Worm (Caenorhabditis elegans) whole organism, late embryonic: ENCODE measurements around the gene C09F5.3.

Experiments
- ama-1 ChIP-seq: fragments of 150-350 bp; optimal IDR thresholded peaks from 2 replicates; lab custom pipeline; 2014
- ceh-14 ChIP-seq: sonication (generic microtip); optimal IDR thresholded peaks from 2 replicates; lab custom pipeline; 2016; ENCODE audit warnings: missing genotype, missing genetic modification characterization, missing compliant biosample characterization
- ceh-24 ChIP-seq: sonication (generic microtip); optimal IDR thresholded peaks from 2 replicates; lab custom pipeline; 2016; ENCODE audit warnings: mild to moderate bottlenecking, missing genetic modification characterization, missing compliant biosample characterization
- ceh-45 ChIP-seq: fragments of 200-800 bp; sonication (Bioruptor generic); IDR thresholded peaks from 2 replicates; pipeline ENCODE4 v1.3.6; 2022; ENCODE audit warnings: missing genetic modification reagents, missing genetic modification characterization, missing compliant biosample characterization
- elt-4 ChIP-seq: sonication (generic microtip); optimal IDR thresholded peaks from 2 replicates; lab custom pipeline; 2016; ENCODE audit warnings: missing genetic modification characterization, missing compliant biosample characterization
- nfya-1 ChIP-seq: sonication (generic microtip); optimal IDR thresholded peaks from 2 replicates; lab custom pipeline; 2017; ENCODE audit warnings: missing genetic modification characterization, mild to moderate bottlenecking, missing compliant biosample characterization, antibody characterized with exemption, moderate library complexity
- nhr-11 ChIP-seq: fragments of 150-350 bp; optimal IDR thresholded peaks from 2 replicates; lab custom pipeline; 2014; ENCODE audit warnings: missing biosample characterization, missing genetic modification characterization
- pag-3 ChIP-seq: sonication (generic microtip); optimal IDR thresholded peaks from 2 replicates; lab custom pipeline; 2016; ENCODE audit warnings: missing compliant biosample characterization, missing genetic modification characterization, borderline replicate concordance
- pqm-1 ChIP-seq: sonication (generic microtip); optimal IDR thresholded peaks from 2 replicates; lab custom pipeline; 2016; ENCODE audit warnings: missing genetic modification characterization, missing compliant biosample characterization
- ref-2 ChIP-seq: sonication (generic microtip); optimal IDR thresholded peaks from 2 replicates; lab custom pipeline; 2016; ENCODE audit warnings: missing genetic modification characterization, missing compliant biosample characterization
- sox-2 ChIP-seq: fragments of 200-800 bp; sonication (Bioruptor generic); IDR thresholded peaks from 2 replicates; pipeline ENCODE4 v1.3.6; 2022; ENCODE audit warnings: missing genetic modification reagents, missing genetic modification characterization, missing compliant biosample characterization
- sox-4 ChIP-seq: sonication (generic microtip); optimal IDR thresholded peaks from 2 replicates; lab custom pipeline; 2017; ENCODE audit warnings: mild to moderate bottlenecking, missing genetic modification characterization, inconsistent platforms, missing compliant biosample characterization
- tbx-2 ChIP-seq: sonication (generic microtip); optimal IDR thresholded peaks from 2 replicates; lab custom pipeline; 2016; ENCODE audit warnings: missing genetic modification characterization, missing compliant biosample characterization
- unc-3 ChIP-seq, 2 experiments: fragments of 200-800 bp in 1 of 2; sonication (Bioruptor generic) in 1 of 2; sonication (generic microtip) in 1 of 2; conservative IDR thresholded peaks in 1 of 2; optimal IDR thresholded peaks in 1 of 2; 2 replicates each; pipeline versions ENCODE4 v1.3.6 to Lab custom; 2016 to 2022; ENCODE audit warnings: missing compliant biosample characterization in 2 of 2, missing genetic modification characterization in 2 of 2, missing genetic modification reagents in 1 of 2

ce11 chrIII:644660-645059 is 20.4 kb downstream of the C09F5.3 start:
- TF ChIP-seq nfya-1 (no peak), tbx-2 (tag; lab: Kevin White, UChicago) (no peak), nhr-11 (no peak), ceh-45 (GFP tag; lab: Robert Waterston, UW) (no peak), pag-3 (tag; lab: Kevin White, UChicago) (no peak), elt-4 (tag; lab: Kevin White, UChicago) (no peak), ceh-14 (tag; lab: Kevin White, UChicago) (no peak), sox-2 (no peak), ref-2 (tag; lab: Kevin White, UChicago) (no peak), sox-4 (tag; lab: Kevin White, UChicago) (no peak), ceh-24 (no peak), ama-1 (lab: Kevin White, UChicago) (no peak), unc-3 (GFP tag; conservative IDR thresholded peaks at IDR 0.05; lab: Robert Waterston, UW) (no peak), unc-3 (tag; optimal IDR thresholded peaks at IDR 0.05; lab: Kevin White, UChicago) (no peak), pqm-1 (tag; lab: Kevin White, UChicago) (no peak)
